Worm (Caenorhabditis elegans): ENCODE measurements around the gene C16C8.5.

Gene C16C8.5

DNA sequence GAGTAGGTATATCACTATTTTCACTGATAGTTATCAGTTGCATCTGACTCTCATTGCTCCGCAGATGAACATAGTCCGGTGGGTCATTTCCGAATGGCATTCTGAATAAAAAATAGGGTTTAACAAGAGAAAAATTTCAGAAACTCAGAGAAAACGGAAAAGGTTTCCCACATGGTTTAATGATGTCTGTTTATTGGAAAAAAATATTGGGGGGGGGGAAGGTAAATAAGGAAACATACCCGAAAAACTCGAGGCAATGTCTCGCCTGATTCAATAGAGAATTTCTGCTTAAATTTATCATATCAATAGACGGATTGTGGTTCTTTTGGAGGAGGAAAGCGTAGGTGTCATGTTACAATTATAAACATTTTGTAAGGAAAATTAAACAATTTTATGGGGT, 19.8 kb downstream of the C16C8.5 start, which contains the start of gene nep-11:
TSS of gene nep-11 (minus strand) at position 101 of the 400 bp plus-strand sequence.
- TF ChIP-seq F13H6.1 (tag; optimal IDR thresholded peaks at IDR 0.05) = no peak
- TF ChIP-seq sma-9 (GFP tag; optimal IDR thresholded peaks at IDR 0.05) = no peak
- no peak for TF ChIP-seq sma-9 (tag; optimal IDR thresholded peaks at IDR 0.05)
- TF ChIP-seq nhr-6 (tag; optimal IDR thresholded peaks at IDR 0.05) = no peak
- no peak for TF ChIP-seq unc-39 (tag; optimal IDR thresholded peaks at IDR 0.05)
- TF ChIP-seq nhr-77 (tag; optimal IDR thresholded peaks at IDR 0.05) = no peak
- no peak for TF ChIP-seq ztf-4 (tag; optimal IDR thresholded peaks at IDR 0.05)
- no peak for TF ChIP-seq ceh-16 (tag; optimal IDR thresholded peaks at IDR 0.05)
- no peak for TF ChIP-seq nhr-237 (tag; optimal IDR thresholded peaks at IDR 0.05)
- TF ChIP-seq lin-11 (tag; optimal IDR thresholded peaks at IDR 0.05) = no peak
- no peak for TF ChIP-seq sem-4 (tag; optimal IDR thresholded peaks at IDR 0.05)
- TF ChIP-seq nhr-11 (tag; optimal IDR thresholded peaks at IDR 0.05) = no peak
- TF ChIP-seq nhr-129 (tag; optimal IDR thresholded peaks at IDR 0.05) = no peak
- TF ChIP-seq Y55F3AM.14 (GFP tag; optimal IDR thresholded peaks at IDR 0.05) = no peak

DNA sequence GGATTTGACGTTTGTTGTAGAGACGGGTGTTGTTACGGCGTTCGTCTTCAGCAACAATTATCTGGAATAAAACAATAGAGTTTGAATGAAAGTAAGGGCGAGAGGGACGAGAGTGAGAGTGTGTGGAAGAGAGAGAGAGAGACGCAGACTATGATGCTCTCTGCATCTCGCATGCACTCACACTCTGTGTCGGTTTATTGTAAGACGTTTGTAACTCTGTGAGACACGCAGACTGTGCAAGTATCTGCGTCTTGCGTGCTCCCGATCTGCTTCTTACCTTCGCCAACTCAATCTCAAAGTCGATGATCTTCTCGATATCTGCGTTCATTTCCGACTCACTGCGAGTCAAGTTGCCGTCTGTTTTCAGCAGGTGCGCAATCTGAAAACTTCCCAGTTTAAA, 22.2 kb downstream of the C16C8.5 start:
- no peak for TF ChIP-seq sma-9 (GFP tag; optimal IDR thresholded peaks at IDR 0.05)
- TF ChIP-seq sma-9 (tag; optimal IDR thresholded peaks at IDR 0.05) = no peak
- no peak for TF ChIP-seq mab-5 (tag; optimal IDR thresholded peaks at IDR 0.05)
- TF ChIP-seq sem-4 (tag; optimal IDR thresholded peaks at IDR 0.05) = no peak
- TF ChIP-seq ama-1 (optimal IDR thresholded peaks at IDR 0.05) = no peak
- TF ChIP-seq zag-1 (tag; optimal IDR thresholded peaks at IDR 0.05) = no peak
- TF ChIP-seq nhr-11 (tag; optimal IDR thresholded peaks at IDR 0.05) = no peak
- TF ChIP-seq snpc-4 (tag; optimal IDR thresholded peaks at IDR 0.05) = no peak
- no peak for TF ChIP-seq elt-1 (tag; optimal IDR thresholded peaks at IDR 0.05)
- no peak for TF ChIP-seq lin-39 (tag; optimal IDR thresholded peaks at IDR 0.05)
- TF ChIP-seq egl-27 (tag; optimal IDR thresholded peaks at IDR 0.05) = no peak
- no peak for TF ChIP-seq nhr-23 (tag; optimal IDR thresholded peaks at IDR 0.05)

DNA sequence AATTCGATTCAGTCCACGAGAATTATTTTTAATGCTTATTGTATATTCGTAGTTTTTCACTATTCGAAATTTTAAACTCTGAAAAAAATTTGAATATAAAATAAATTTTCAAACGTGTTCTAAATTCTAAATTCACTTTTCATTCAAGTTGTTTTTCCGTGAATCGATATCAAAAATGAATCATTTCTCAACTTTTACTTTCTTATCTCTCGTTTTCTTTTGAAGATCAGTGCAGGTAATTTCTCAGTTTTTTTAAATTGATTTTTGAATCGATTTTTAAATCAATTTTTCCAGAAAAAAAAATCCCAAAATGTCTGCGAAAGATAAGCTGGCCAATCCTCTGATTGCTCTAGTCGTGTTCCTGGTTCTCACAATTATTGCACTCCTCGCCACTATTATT, 28.7 kb downstream of the C16C8.5 start, which contains the start of gene nep-6:
TSS of gene nep-6 (plus strand) at position 301 of the 400 bp plus-strand sequence.
- TF ChIP-seq sem-4 (tag; optimal IDR thresholded peaks at IDR 0.05) (no peak), R02D3.7 (tag; optimal IDR thresholded peaks at IDR 0.05) (no peak), unc-39 (tag; optimal IDR thresholded peaks at IDR 0.05) (no peak), nhr-21 (tag; optimal IDR thresholded peaks at IDR 0.05) (no peak), ZK546.5 (tag; optimal IDR thresholded peaks at IDR 0.05) (no peak), alr-1 (tag; optimal IDR thresholded peaks at IDR 0.05) (no peak), nhr-10 (tag; optimal IDR thresholded peaks at IDR 0.05) (no peak), nhr-77 (tag; optimal IDR thresholded peaks at IDR 0.05) (no peak), elt-1 (tag; optimal IDR thresholded peaks at IDR 0.05) (no peak), crh-2 (tag; optimal IDR thresholded peaks at IDR 0.05) (no peak), fos-1 (tag; optimal IDR thresholded peaks at IDR 0.05) (no peak), elt-3 (tag; optimal IDR thresholded peaks at IDR 0.05) (no peak), skn-1 (tag; optimal IDR thresholded peaks at IDR 0.05) (no peak), nhr-129 (tag; optimal IDR thresholded peaks at IDR 0.05) (no peak)

DNA sequence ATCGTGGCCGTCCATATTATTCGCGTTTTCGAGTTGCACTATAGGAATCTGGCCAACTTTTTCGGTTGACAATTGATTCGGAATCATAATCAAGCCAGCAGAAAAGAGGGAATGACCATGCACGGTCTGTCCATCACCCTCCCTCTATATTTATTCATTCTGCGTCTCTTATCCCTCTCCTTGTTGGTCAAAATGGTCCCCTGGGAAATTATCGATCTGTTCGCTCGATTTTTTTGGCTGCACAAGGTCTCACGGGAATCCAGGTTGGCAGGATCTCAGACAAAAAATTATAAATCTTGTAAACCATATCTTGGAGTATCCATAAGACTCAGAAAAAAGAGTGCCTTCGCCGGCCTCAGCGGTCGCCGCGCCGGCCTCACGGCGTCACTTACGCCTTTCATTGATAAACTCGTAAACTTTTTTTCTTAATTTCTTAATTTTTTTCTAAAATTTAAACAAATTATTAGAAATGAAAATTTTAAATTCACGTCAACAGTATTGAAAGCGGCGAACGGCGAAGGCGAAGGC, 30.7 kb downstream of the C16C8.5 start, which contains the start of the genes F18A12.7 and F18A12.2:
TSS of gene F18A12.7 (minus strand) at position 101 of the 528 bp plus-strand sequence.
TSS of gene F18A12.2 (plus strand) at position 478 of the 528 bp plus-strand sequence.
- TF ChIP-seq nhr-10 (tag; optimal IDR thresholded peaks at IDR 0.05) (no peak), nhr-21 (tag; optimal IDR thresholded peaks at IDR 0.05) (no peak), nhr-23 (tag; optimal IDR thresholded peaks at IDR 0.05) (no peak), mbf-1 (tag; optimal IDR thresholded peaks at IDR 0.05) (no peak), peb-1 (tag; optimal IDR thresholded peaks at IDR 0.05) (no peak), mab-5 (tag; optimal IDR thresholded peaks at IDR 0.05) (no peak), zag-1 (tag; optimal IDR thresholded peaks at IDR 0.05) (no peak), mdl-1 (tag; optimal IDR thresholded peaks at IDR 0.05) (no peak), ZK546.5 (tag; optimal IDR thresholded peaks at IDR 0.05) (no peak), unc-55 (GFP tag; optimal IDR thresholded peaks at IDR 0.05) (no peak), nhr-25 (tag; optimal IDR thresholded peaks at IDR 0.05) (no peak), ceh-16 (tag; optimal IDR thresholded peaks at IDR 0.05) (no peak), elt-1 (tag; optimal IDR thresholded peaks at IDR 0.05) (no peak), nhr-77 (tag; optimal IDR thresholded peaks at IDR 0.05) (no peak), F13H6.1 (tag; optimal IDR thresholded peaks at IDR 0.05) (no peak), lin-13 (GFP tag; optimal IDR thresholded peaks at IDR 0.05) (no peak), snpc-4 (tag; optimal IDR thresholded peaks at IDR 0.05) (no peak), sma-3 (GFP tag; optimal IDR thresholded peaks at IDR 0.05) (no peak), nhr-237 (tag; optimal IDR thresholded peaks at IDR 0.05) (no peak), ceh-82 (tag; optimal IDR thresholded peaks at IDR 0.05) (no peak)

Measured in whole organism, L2 larva.